Fruit fly (Drosophila melanogaster) whole organism, embryonic: ENCODE measurements around the gene Tfb4.
A peak's percentile ranks its signal among the peaks of the same experiment; 100 is the strongest.

ENCODE experiments used
- ATbp ChIP-seq: fragments of 200-800 bp; sonication (Bioruptor generic); optimal IDR thresholded peaks from 2 replicates; lab custom pipeline; 2017; ENCODE audit warnings: missing biosample characterization, mild to moderate bottlenecking, missing genetic modification characterization, missing genetic modification reagents
- BtbVII ChIP-seq: fragments of 200-800 bp; sonication (Bioruptor generic); optimal IDR thresholded peaks from 3 replicates; lab custom pipeline; 2017; ENCODE audit warnings: missing biosample characterization, mild to moderate bottlenecking, missing genetic modification characterization
- CG10462 ChIP-seq: fragments of 200-800 bp; sonication (Bioruptor generic); optimal IDR thresholded peaks from 2 replicates; lab custom pipeline; 2016; ENCODE audit warnings: missing biosample characterization, missing genetic modification characterization
- CG12299 ChIP-seq: fragments of 200-800 bp; sonication (Bioruptor generic); optimal IDR thresholded peaks from 2 replicates; lab custom pipeline; 2018; ENCODE audit warnings: missing biosample characterization, mild to moderate bottlenecking, missing genetic modification characterization
- CG1233 ChIP-seq: fragments of 200-800 bp; sonication (Bioruptor generic); optimal IDR thresholded peaks from 4 replicates; lab custom pipeline; 2018; ENCODE audit warnings: missing biosample characterization, mild to moderate bottlenecking, missing genetic modification characterization
- CG12391 ChIP-seq: fragments of 200-800 bp; sonication (Bioruptor generic); optimal IDR thresholded peaks from 3 replicates; lab custom pipeline; 2018; ENCODE audit warnings: missing biosample characterization, mild to moderate bottlenecking, missing genetic modification characterization, moderate library complexity
- CG13123 ChIP-seq: fragments of 200-800 bp; sonication (Bioruptor generic); optimal IDR thresholded peaks from 2 replicates; lab custom pipeline; 2016; ENCODE audit warnings: missing biosample characterization, missing genetic modification characterization
- CG13624 ChIP-seq: fragments of 200-800 bp; sonication (Bioruptor generic); optimal IDR thresholded peaks from 2 replicates; lab custom pipeline; 2016; ENCODE audit warnings: missing biosample characterization, missing genetic modification characterization
- CG13894 ChIP-seq: fragments of 200-800 bp; sonication (Bioruptor generic); optimal IDR thresholded peaks from 3 replicates; lab custom pipeline; 2018; ENCODE audit warnings: missing biosample characterization, mild to moderate bottlenecking, missing genetic modification characterization, moderate library complexity
- CG14667 ChIP-seq: fragments of 200-800 bp; sonication (Bioruptor generic); IDR thresholded peaks from 2 replicates; pipeline ENCODE4 v1.3.6; 2022; ENCODE audit warnings: missing biosample characterization, missing genetic modification characterization
- CG15479 ChIP-seq: fragments of 200-800 bp; sonication (Bioruptor generic); optimal IDR thresholded peaks from 3 replicates; lab custom pipeline; 2019; ENCODE audit warnings: missing biosample characterization, mild to moderate bottlenecking, missing genetic modification characterization, moderate library complexity
- CG17186 ChIP-seq: fragments of 200-800 bp; sonication (Bioruptor generic); optimal IDR thresholded peaks from 3 replicates; lab custom pipeline; 2017; ENCODE audit warnings: missing biosample characterization, missing genetic modification reagents, missing genetic modification characterization
- CG17359 ChIP-seq: fragments of 200-800 bp; sonication (Bioruptor generic); optimal IDR thresholded peaks from 3 replicates; lab custom pipeline; 2018; ENCODE audit warnings: missing biosample characterization, mild to moderate bottlenecking, missing genetic modification characterization, moderate library complexity
- CG2199 ChIP-seq: fragments of 200-800 bp; sonication (Bioruptor generic); IDR thresholded peaks from 3 replicates; pipeline ENCODE4 v1.3.6; 2022; ENCODE audit warnings: missing biosample characterization, missing genetic modification characterization
- CG2678 ChIP-seq: fragments of 200-800 bp; sonication (Bioruptor generic); optimal IDR thresholded peaks from 3 replicates; lab custom pipeline; 2019; ENCODE audit warnings: missing biosample characterization, mild to moderate bottlenecking, missing genetic modification characterization, moderate library complexity
- CG2875 ChIP-seq: fragments of 200-800 bp; sonication (Bioruptor generic); optimal IDR thresholded peaks from 2 replicates; lab custom pipeline; 2017; ENCODE audit warnings: missing biosample characterization, mild to moderate bottlenecking, missing genetic modification characterization, missing genetic modification reagents
- CG30020 ChIP-seq: fragments of 200-800 bp; optimal IDR thresholded peaks from 2 replicates; lab custom pipeline; 2019; ENCODE audit warnings: missing biosample characterization, mild to moderate bottlenecking, missing genetic modification characterization, moderate library complexity
- CG31388 ChIP-seq: fragments of 200-800 bp; sonication (Bioruptor generic); optimal IDR thresholded peaks from 2 replicates; lab custom pipeline; 2016; ENCODE audit warnings: missing biosample characterization, missing genetic modification characterization
- CG7928 ChIP-seq: fragments of 200-800 bp; sonication (Bioruptor generic); optimal IDR thresholded peaks from 2 replicates; lab custom pipeline; 2017; ENCODE audit warnings: missing biosample characterization, mild to moderate bottlenecking, missing genetic modification characterization
- CG9609 ChIP-seq: fragments of 200-800 bp; sonication (Bioruptor generic); optimal IDR thresholded peaks from 3 replicates; lab custom pipeline; 2016; ENCODE audit warnings: missing biosample characterization, missing genetic modification characterization
- CG9876 ChIP-seq: fragments of 200-800 bp; sonication (Bioruptor generic); optimal IDR thresholded peaks from 2 replicates; lab custom pipeline; 2016; ENCODE audit warnings: missing biosample characterization, missing genetic modification characterization
- Drgx ChIP-seq: fragments of 200-800 bp; sonication (Bioruptor generic); IDR thresholded peaks from 2 replicates; pipeline ENCODE4 v1.3.6; 2022; ENCODE audit warnings: missing biosample characterization, missing genetic modification characterization
- E2f2 ChIP-seq: fragments of 200-800 bp; sonication (Bioruptor generic); IDR thresholded peaks from 2 replicates; pipeline ENCODE4 v1.3.6; 2022; ENCODE audit warnings: missing biosample characterization, missing genetic modification characterization
- Ets65A ChIP-seq: fragments of 200-800 bp; sonication (Bioruptor generic); peaks from one replicate; lab custom pipeline; 2016; ENCODE audit warnings: missing biosample characterization, missing genetic modification characterization
- Fer3 ChIP-seq: fragments of 200-800 bp; sonication (Bioruptor generic); optimal IDR thresholded peaks from 2 replicates; lab custom pipeline; 2018; ENCODE audit warnings: missing biosample characterization, mild to moderate bottlenecking, missing genetic modification characterization, moderate library complexity
- GATAe ChIP-seq: fragments of 200-800 bp; sonication (Bioruptor generic); conservative IDR thresholded peaks from 2 replicates; pipeline ENCODE4 v1.3.6; 2022; ENCODE audit warnings: missing biosample characterization, missing genetic modification characterization
- HLHmδ ChIP-seq: fragments of 200-800 bp; sonication (Bioruptor generic); optimal IDR thresholded peaks from 2 replicates; lab custom pipeline; 2018; ENCODE audit warnings: missing biosample characterization, mild to moderate bottlenecking, missing genetic modification characterization, moderate library complexity
- Myb ChIP-seq: fragments of 200-800 bp; sonication (Bioruptor generic); optimal IDR thresholded peaks from 2 replicates; lab custom pipeline; 2016; ENCODE audit warnings: missing biosample characterization, missing genetic modification characterization
- Nf-YB ChIP-seq: fragments of 200-800 bp; sonication (Bioruptor generic); optimal IDR thresholded peaks from 3 replicates; lab custom pipeline; 2019; ENCODE audit warnings: missing biosample characterization, mild to moderate bottlenecking, missing genetic modification characterization, moderate library complexity
- NfI ChIP-seq: fragments of 200-800 bp; sonication (Bioruptor generic); optimal IDR thresholded peaks from 3 replicates; lab custom pipeline; 2018; ENCODE audit warnings: missing biosample characterization, mild to moderate bottlenecking, missing genetic modification characterization, moderate library complexity
- Xrp1 ChIP-seq: fragments of 200-800 bp; sonication (Bioruptor generic); IDR thresholded peaks from 2 replicates; pipeline ENCODE4 v1.3.6; 2022; ENCODE audit warnings: missing biosample characterization, missing genetic modification characterization
- amos ChIP-seq: fragments of 200-800 bp; sonication (Bioruptor generic); IDR thresholded peaks from 2 replicates; pipeline ENCODE4 v1.3.6; 2022; ENCODE audit warnings: missing biosample characterization, missing genetic modification characterization; ENCODE audit not compliant: partially characterized antibody
- aop ChIP-seq: fragments of 200-800 bp; sonication (Bioruptor generic); IDR thresholded peaks from 2 replicates; pipeline ENCODE4 v1.3.6; 2022; ENCODE audit warnings: missing biosample characterization, missing genetic modification characterization
- ap ChIP-seq: fragments of 200-800 bp; sonication (Bioruptor generic); IDR thresholded peaks from 2 replicates; pipeline ENCODE4 v1.3.6; 2022; ENCODE audit warnings: missing biosample characterization, missing genetic modification characterization
- ara ChIP-seq: fragments of 200-800 bp; sonication (Bioruptor generic); IDR thresholded peaks from 2 replicates; pipeline ENCODE4 v1.3.6; 2022; ENCODE audit warnings: missing biosample characterization, missing genetic modification characterization
- ase ChIP-seq: fragments of 200-800 bp; sonication (Bioruptor generic); IDR thresholded peaks from 3 replicates; pipeline ENCODE4 v1.3.6; 2022; ENCODE audit warnings: missing biosample characterization, missing genetic modification characterization
- ash1 ChIP-seq: fragments of 200-800 bp; sonication (Bioruptor generic); optimal IDR thresholded peaks from 2 replicates; lab custom pipeline; 2018; ENCODE audit warnings: missing biosample characterization, mild to moderate bottlenecking, missing genetic modification characterization
- btn ChIP-seq: fragments of 200-800 bp; sonication (Bioruptor generic); optimal IDR thresholded peaks from 2 replicates; lab custom pipeline; 2016; ENCODE audit warnings: missing biosample characterization, missing genetic modification characterization
- cato ChIP-seq: fragments of 200-800 bp; sonication (Bioruptor generic); optimal IDR thresholded peaks from 2 replicates; lab custom pipeline; 2016; ENCODE audit warnings: missing biosample characterization, missing genetic modification characterization, borderline replicate concordance
- disco-r ChIP-seq: fragments of 200-800 bp; sonication (Bioruptor generic); optimal IDR thresholded peaks from 2 replicates; lab custom pipeline; 2016; ENCODE audit warnings: missing biosample characterization, missing genetic modification characterization
- dmrt11E ChIP-seq: fragments of 200-800 bp; sonication (Bioruptor generic); optimal IDR thresholded peaks from 3 replicates; lab custom pipeline; 2018; ENCODE audit warnings: missing biosample characterization, mild to moderate bottlenecking, missing genetic modification characterization, moderate library complexity
- oc ChIP-seq: fragments of 200-800 bp; sonication (Bioruptor generic); optimal IDR thresholded peaks from 2 replicates; lab custom pipeline; 2018; ENCODE audit warnings: missing biosample characterization, mild to moderate bottlenecking, missing genetic modification characterization, moderate library complexity
- odd ChIP-seq: fragments of 200-800 bp; sonication (Bioruptor generic); optimal IDR thresholded peaks from 2 replicates; lab custom pipeline; 2017; ENCODE audit warnings: missing biosample characterization, mild to moderate bottlenecking, missing genetic modification characterization
- peb ChIP-seq: fragments of 200-800 bp; sonication (Bioruptor generic); IDR thresholded peaks from 2 replicates; pipeline ENCODE4 v1.3.6; 2022; ENCODE audit warnings: missing biosample characterization, missing genetic modification characterization
- pfk ChIP-seq: fragments of 200-800 bp; sonication (Bioruptor generic); optimal IDR thresholded peaks from 2 replicates; lab custom pipeline; 2018; ENCODE audit warnings: missing biosample characterization, mild to moderate bottlenecking, missing genetic modification characterization, moderate library complexity
- sc ChIP-seq, 3 experiments: fragments of >200 bp in 2 of 3; fragments of 200-800 bp in 1 of 3; sonication (Bioruptor generic) in 1 of 3; optimal IDR thresholded peaks; 2 replicates in 2 of 3; 3 replicates in 1 of 3; lab custom pipeline; 2017; ENCODE audit warnings: mild to moderate bottlenecking in 1 of 3, missing biosample characterization in 1 of 3, missing genetic modification characterization in 1 of 3, missing genetic modification reagents in 1 of 3
- sd ChIP-seq: fragments of 200-800 bp; sonication (Bioruptor generic); optimal IDR thresholded peaks from 3 replicates; lab custom pipeline; 2018; ENCODE audit warnings: missing biosample characterization, mild to moderate bottlenecking, missing genetic modification characterization, moderate library complexity
- stc ChIP-seq: fragments of 200-800 bp; sonication (Bioruptor generic); IDR thresholded peaks from 2 replicates; pipeline ENCODE4 v1.3.6; 2022; ENCODE audit warnings: missing biosample characterization, missing genetic modification characterization

Tfb4 gene

dm6 chr2L:1123078-1123818 is 27.2 kb downstream of the Tfb4 start (continued):
- TF ChIP-seq CG30020 (tag; lab: Kevin White, UChicago): no peak
- peak; percentile 45 for TF ChIP-seq CG1233 (GFP tag; lab: Kevin White, UChicago)
- peak; percentile 29 for TF ChIP-seq Nf-YB (GFP tag; lab: Kevin White, UChicago)
- TF ChIP-seq E2f2: no peak
- TF ChIP-seq Xrp1 (GFP tag; lab: Robert Waterston, UW): peak; percentile 81
- no peak for TF ChIP-seq ash1 (GFP tag; lab: Kevin White, UChicago)
- no peak for TF ChIP-seq sc (optimal IDR thresholded peaks at IDR 0.05; lab: Kevin White, UChicago)
- TF ChIP-seq sc (GFP tag; optimal IDR thresholded peaks at IDR 0.05; lab: Kevin White, UChicago): peak; percentile 64
- TF ChIP-seq cato (GFP tag; lab: Kevin White, UChicago): no peak
- no peak for TF ChIP-seq CG14667
- TF ChIP-seq amos (GFP tag; lab: Robert Waterston, UW): no peak
- peak; percentile 18 for TF ChIP-seq CG13123 (GFP tag; lab: Kevin White, UChicago)
- no peak for TF ChIP-seq ase (GFP tag; lab: Robert Waterston, UW)
- no peak for TF ChIP-seq Myb (GFP tag; lab: Kevin White, UChicago)
- peak; percentile 59; the same call in 1 of the 2 replicates for TF ChIP-seq ara (GFP tag; lab: Robert Waterston, UW)
- peak; percentile 43 for TF ChIP-seq CG12299 (tag; lab: Kevin White, UChicago)
- peak; percentile 30; the same call in 1 of the 2 replicates for TF ChIP-seq peb (GFP tag; lab: Robert Waterston, UW)
- peak; percentile 74 for TF ChIP-seq CG17359 (tag; lab: Kevin White, UChicago)
- TF ChIP-seq CG2678 (tag; lab: Kevin White, UChicago): peak; percentile 72
- TF ChIP-seq CG2875: peak; percentile 81
- no peak for TF ChIP-seq CG7928
- no peak for TF ChIP-seq HLHmδ (GFP tag; lab: Kevin White, UChicago)
- TF ChIP-seq btn (GFP tag; lab: Kevin White, UChicago): no peak
- TF ChIP-seq aop: no peak
- TF ChIP-seq CG15479: no peak
- peak; percentile 7 for TF ChIP-seq CG17186
- TF ChIP-seq CG9609 (GFP tag; lab: Kevin White, UChicago): no peak
- peak; percentile 84 for TF ChIP-seq dmrt11E (tag; lab: Kevin White, UChicago)
- no peak for TF ChIP-seq stc (GFP tag; lab: Robert Waterston, UW)

dm6 chr2L:1122711-1122960 is 27.8 kb downstream of the Tfb4 start:
- TF ChIP-seq CG13894: peak; percentile 37
- peak; percentile 61 for TF ChIP-seq Ets65A (GFP tag; lab: Kevin White, UChicago)
- TF ChIP-seq sd (tag; lab: Kevin White, UChicago): peak; percentile 80
- no peak for TF ChIP-seq disco-r (GFP tag; lab: Kevin White, UChicago)
- TF ChIP-seq CG13624 (GFP tag; lab: Kevin White, UChicago): no peak
- TF ChIP-seq ap (GFP tag; lab: Robert Waterston, UW): no peak
- no peak for TF ChIP-seq CG9876 (GFP tag; lab: Kevin White, UChicago)

dm6 chr2L:1121942-1122710 is 28.4 kb downstream of the Tfb4 start:
- TF ChIP-seq odd (GFP tag; lab: Kevin White, UChicago): no peak
- peak; percentile 42 for TF ChIP-seq ATbp
- TF ChIP-seq Fer3 (tag; lab: Kevin White, UChicago): no peak
- TF ChIP-seq BtbVII (GFP tag; lab: Kevin White, UChicago): no peak
- TF ChIP-seq pfk (GFP tag; lab: Kevin White, UChicago): no peak
- TF ChIP-seq GATAe (GFP tag; lab: Robert Waterston, UW): no peak
- no peak for TF ChIP-seq CG31388
- TF ChIP-seq NfI (GFP tag; lab: Kevin White, UChicago): no peak
- peak; percentile 15 for TF ChIP-seq oc (tag; lab: Kevin White, UChicago)
- TF ChIP-seq CG10462: no peak
- no peak for TF ChIP-seq CG12391 (tag; lab: Kevin White, UChicago)
- TF ChIP-seq Drgx (GFP tag; lab: Robert Waterston, UW): no peak
- TF ChIP-seq CG2199 (GFP tag; lab: Robert Waterston, UW): no peak
